Fruit fly (Drosophila melanogaster): Measurements from ENCODE around the gene Fatp1.

Gene Fatp1

dm6 chr2L:10488484-10489223 is 28.4 kb downstream of the Fatp1 start, which contains the start of the genes Cog4 and CG6144:
Cog4 (minus strand) TSS chr2L:10488622.
CG6144 (plus strand) TSS chr2L:10488694.
- TF ChIP-seq ttk (optimal IDR thresholded peaks at IDR 0.05) = no peak
- TF ChIP-seq h (optimal IDR thresholded peaks at IDR 0.05) = no peak
- TF ChIP-seq Sin3A (optimal IDR thresholded peaks at IDR 0.05) = no peak
- TF ChIP-seq insv (optimal IDR thresholded peaks at IDR 0.05) = no peak
- TF ChIP-seq psq (optimal IDR thresholded peaks at IDR 0.05) = no peak
- no peak for TF ChIP-seq Myc (optimal IDR thresholded peaks at IDR 0.05)

DNA sequence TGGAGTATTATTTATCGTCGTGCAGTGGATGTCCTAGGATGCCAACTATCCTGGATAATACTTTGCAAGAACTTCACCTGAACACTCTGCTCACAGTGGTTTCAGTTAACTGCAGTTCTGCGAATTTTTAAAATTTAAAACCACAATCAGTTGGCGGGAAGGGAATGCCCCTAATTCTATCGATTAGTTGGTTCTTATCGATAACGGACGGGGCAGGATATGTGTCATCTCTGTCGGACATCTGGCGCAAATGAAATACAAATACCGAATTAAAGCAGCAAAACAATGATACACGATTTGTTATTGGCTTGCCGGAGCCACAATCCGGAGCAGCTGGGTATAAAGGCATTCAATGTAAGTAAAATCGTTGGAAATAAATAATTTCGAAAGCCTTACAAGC is 33.9 kb downstream of the Fatp1 start, which contains the start of gene Grip75:
Gene Grip75 (plus strand): TSS at position 223 of the 400 bp plus-strand sequence.
- no peak for TF ChIP-seq psq (optimal IDR thresholded peaks at IDR 0.05)

dm6 chr2L:10479859-10480258 is 37.2 kb downstream of the Fatp1 start:
- TF ChIP-seq insv (optimal IDR thresholded peaks at IDR 0.05) (no peak), Sin3A (optimal IDR thresholded peaks at IDR 0.05) (no peak), ttk (optimal IDR thresholded peaks at IDR 0.05) (no peak), psq (optimal IDR thresholded peaks at IDR 0.05) (no peak), h (optimal IDR thresholded peaks at IDR 0.05) (no peak), Myc (optimal IDR thresholded peaks at IDR 0.05) (no peak)

DNA sequence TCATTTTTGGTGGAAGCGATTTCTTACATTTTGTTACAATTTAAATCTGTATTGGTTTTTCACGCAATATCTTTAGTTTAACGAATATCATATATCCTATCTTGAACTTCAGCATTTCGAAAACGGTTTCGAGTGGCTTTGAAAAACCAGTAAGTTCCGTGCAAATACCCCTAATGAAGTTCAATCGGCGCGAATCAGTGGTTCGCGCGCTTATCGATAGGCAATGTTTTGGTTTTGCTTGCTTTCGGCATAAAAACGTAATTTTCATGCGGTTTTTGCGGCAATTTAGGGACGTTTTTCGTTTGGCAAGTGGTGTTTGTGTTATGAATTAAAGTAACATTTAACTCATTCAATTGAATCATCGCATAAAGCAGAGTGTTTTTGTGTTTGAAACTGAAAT is 40.1 kb downstream of the Fatp1 start, which contains the start of gene RluA-2:
Gene RluA-2 (plus strand): TSS at position 195 of the 400 bp plus-strand sequence.
- TF ChIP-seq Myc (optimal IDR thresholded peaks at IDR 0.05) (no peak), ttk (optimal IDR thresholded peaks at IDR 0.05) (no peak), psq (optimal IDR thresholded peaks at IDR 0.05) (no peak), insv (optimal IDR thresholded peaks at IDR 0.05) (no peak), h (optimal IDR thresholded peaks at IDR 0.05) (no peak), Sin3A (optimal IDR thresholded peaks at IDR 0.05) (no peak)

DNA sequence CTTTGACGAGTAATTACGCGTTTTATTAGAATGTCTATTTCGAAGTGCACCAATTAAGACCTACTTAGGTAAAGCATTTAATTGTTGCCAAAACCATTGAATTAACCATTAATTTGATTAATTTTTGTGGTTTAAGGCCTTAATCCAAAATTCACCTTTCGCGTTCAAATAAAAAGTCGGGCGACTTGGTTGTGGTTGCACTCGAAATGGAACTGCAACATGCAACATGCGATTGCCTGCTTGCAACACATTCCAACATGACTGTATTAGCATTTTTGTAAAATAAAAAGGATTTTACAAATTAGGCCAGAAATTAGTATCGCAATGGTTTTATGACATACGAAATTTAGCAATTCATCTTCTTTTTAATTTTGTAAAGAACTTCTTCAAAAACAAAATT is 42.2 kb downstream of the Fatp1 start:
- no peak for TF ChIP-seq Myc (optimal IDR thresholded peaks at IDR 0.05)
- no peak for TF ChIP-seq h (optimal IDR thresholded peaks at IDR 0.05)
- TF ChIP-seq insv (optimal IDR thresholded peaks at IDR 0.05) = no peak

DNA sequence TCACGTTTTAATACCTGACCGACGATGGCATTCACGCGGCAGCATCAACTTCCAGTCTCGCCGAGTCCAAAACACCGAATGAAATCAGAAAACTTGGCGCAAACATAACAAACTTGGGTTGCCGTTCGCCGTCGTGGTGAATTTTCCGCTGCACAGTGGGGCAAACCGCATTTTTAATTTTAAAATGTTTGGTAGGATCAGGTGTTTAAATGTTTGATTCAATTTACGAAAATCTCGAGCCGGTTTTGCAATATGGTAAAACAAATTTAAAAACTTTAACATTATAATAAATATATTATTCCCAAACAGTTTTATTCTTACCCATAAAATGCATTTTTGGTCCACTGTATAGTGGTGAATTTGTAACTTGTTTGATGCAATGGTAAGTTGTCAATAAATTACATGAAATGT is 42.7 kb downstream of the Fatp1 start, which contains the start of gene RluA-1:
Gene RluA-1 (minus strand): TSS at position 82 of the 411 bp plus-strand sequence.
- TF ChIP-seq h (optimal IDR thresholded peaks at IDR 0.05) = no peak
- no peak for TF ChIP-seq Sin3A (optimal IDR thresholded peaks at IDR 0.05)
- TF ChIP-seq Myc (optimal IDR thresholded peaks at IDR 0.05) = no peak
- no peak for TF ChIP-seq psq (optimal IDR thresholded peaks at IDR 0.05)
- no peak for TF ChIP-seq ttk (optimal IDR thresholded peaks at IDR 0.05)
- TF ChIP-seq insv (optimal IDR thresholded peaks at IDR 0.05) = no peak

DNA sequence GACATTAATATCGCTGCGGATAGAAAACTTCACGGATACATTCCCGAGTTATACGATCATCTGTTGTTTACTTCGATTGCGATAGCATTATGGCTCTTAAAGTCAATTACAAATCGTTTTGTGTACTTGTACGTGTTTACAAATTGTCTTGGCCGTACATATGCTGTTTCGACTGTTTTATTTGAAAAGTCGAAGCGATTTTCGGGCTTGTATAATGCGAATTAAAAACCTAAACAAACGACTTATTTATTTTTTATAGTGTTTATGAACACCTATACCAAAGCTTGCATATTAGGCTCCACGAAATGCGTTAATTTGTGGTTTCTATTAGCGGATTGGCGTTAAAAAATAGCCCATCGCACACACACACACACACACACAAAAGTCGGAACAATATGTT is 44.8 kb downstream of the Fatp1 start:
- TF ChIP-seq Sin3A (optimal IDR thresholded peaks at IDR 0.05) = no peak
- TF ChIP-seq insv (optimal IDR thresholded peaks at IDR 0.05) = no peak
- no peak for TF ChIP-seq h (optimal IDR thresholded peaks at IDR 0.05)
- TF ChIP-seq psq (optimal IDR thresholded peaks at IDR 0.05) = no peak
- TF ChIP-seq Myc (optimal IDR thresholded peaks at IDR 0.05) = no peak
- no peak for TF ChIP-seq ttk (optimal IDR thresholded peaks at IDR 0.05)

dm6 chr2L:10470211-10470610 is 46.8 kb downstream of the Fatp1 start:
- TF ChIP-seq Myc (optimal IDR thresholded peaks at IDR 0.05) = no peak
- no peak for TF ChIP-seq psq (optimal IDR thresholded peaks at IDR 0.05)
- no peak for TF ChIP-seq ttk (optimal IDR thresholded peaks at IDR 0.05)
- no peak for TF ChIP-seq insv (optimal IDR thresholded peaks at IDR 0.05)
- no peak for TF ChIP-seq Sin3A (optimal IDR thresholded peaks at IDR 0.05)
- no peak for TF ChIP-seq h (optimal IDR thresholded peaks at IDR 0.05)

dm6 chr2L:10468978-10469377 is 48.0 kb downstream of the Fatp1 start:
- no peak for TF ChIP-seq h (optimal IDR thresholded peaks at IDR 0.05)
- TF ChIP-seq Myc (optimal IDR thresholded peaks at IDR 0.05) = no peak
- no peak for TF ChIP-seq psq (optimal IDR thresholded peaks at IDR 0.05)

DNA sequence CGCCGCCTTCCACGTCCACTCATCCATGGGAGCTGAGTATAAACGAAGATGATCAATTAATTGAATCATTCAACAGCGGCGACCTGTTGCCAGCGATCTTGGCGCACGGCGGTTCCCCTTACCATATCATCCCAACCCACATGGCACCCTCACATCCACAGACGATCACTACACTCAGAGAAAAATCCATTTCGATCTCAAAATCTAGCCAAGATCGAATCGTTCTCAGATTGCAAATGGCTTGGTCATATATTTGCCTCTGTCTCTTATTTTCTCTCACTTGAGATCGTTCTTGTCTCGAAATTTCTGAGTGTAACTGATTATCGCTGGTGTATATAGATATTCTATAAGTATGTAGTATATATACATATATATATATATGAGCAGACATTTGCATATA is 48.6 kb downstream of the Fatp1 start:
- no peak for TF ChIP-seq Myc (optimal IDR thresholded peaks at IDR 0.05)
- no peak for TF ChIP-seq h (optimal IDR thresholded peaks at IDR 0.05)
- TF ChIP-seq insv (optimal IDR thresholded peaks at IDR 0.05) = no peak
- no peak for TF ChIP-seq ttk (optimal IDR thresholded peaks at IDR 0.05)
- no peak for TF ChIP-seq Sin3A (optimal IDR thresholded peaks at IDR 0.05)
- no peak for TF ChIP-seq psq (optimal IDR thresholded peaks at IDR 0.05)

- TF ChIP-seq insv (optimal IDR thresholded peaks at IDR 0.05) (no peak), h (optimal IDR thresholded peaks at IDR 0.05) (no peak), Sin3A (optimal IDR thresholded peaks at IDR 0.05) (no peak), ttk (optimal IDR thresholded peaks at IDR 0.05) (no peak), Myc (optimal IDR thresholded peaks at IDR 0.05) (no peak), psq (optimal IDR thresholded peaks at IDR 0.05) (no peak)
Measured at dm6 chr2L:10466865-10467270, 50.1 kb downstream of the Fatp1 start.
